Worm (Caenorhabditis elegans) whole organism, late embryonic: ENCODE data around the gene C29E4.15.

ENCODE experiments used
- K09A11.1 ChIP-seq: sonication (generic microtip); optimal IDR thresholded peaks from 2 replicates; lab custom pipeline; 2017; ENCODE audit warnings: antibody characterized with exemption, mild to moderate bottlenecking, missing genetic modification characterization, missing compliant biosample characterization; ENCODE audit not compliant: insufficient read depth
- ahr-1 ChIP-seq: sonication (generic microtip); optimal IDR thresholded peaks from 2 replicates; lab custom pipeline; 2016; ENCODE audit warnings: missing genetic modification characterization, missing compliant biosample characterization
- ama-1 ChIP-seq: fragments of 150-350 bp; optimal IDR thresholded peaks from 2 replicates; lab custom pipeline; 2014
- ceh-31 ChIP-seq: sonication (generic microtip); optimal IDR thresholded peaks from 2 replicates; lab custom pipeline; 2016; ENCODE audit warnings: missing genetic modification characterization, missing compliant biosample characterization
- ceh-9 ChIP-seq: sonication (generic microtip); optimal IDR thresholded peaks from 2 replicates; lab custom pipeline; 2016; ENCODE audit warnings: mild to moderate bottlenecking, missing genetic modification characterization, inconsistent platforms, missing compliant biosample characterization
- dve-1 ChIP-seq: sonication (generic microtip); optimal IDR thresholded peaks from 2 replicates; lab custom pipeline; 2017; ENCODE audit warnings: antibody characterized with exemption, mild to moderate bottlenecking, missing genetic modification characterization, missing compliant biosample characterization
- elt-2 ChIP-seq: sonication (generic microtip); optimal IDR thresholded peaks from 2 replicates; lab custom pipeline; 2016; ENCODE audit warnings: missing genetic modification reagents, missing genetic modification characterization, missing compliant biosample characterization
- fkh-10 ChIP-seq: fragments of 150-350 bp; optimal IDR thresholded peaks from 2 replicates; lab custom pipeline; 2014; ENCODE audit warnings: missing biosample characterization, missing genetic modification reagents, missing genetic modification characterization
- gmeb-2 ChIP-seq: sonication (generic microtip); optimal IDR thresholded peaks from 2 replicates; lab custom pipeline; 2016; ENCODE audit warnings: missing genetic modification characterization, inconsistent platforms, missing compliant biosample characterization
- madf-2 ChIP-seq: sonication (generic microtip); optimal IDR thresholded peaks from 2 replicates; lab custom pipeline; 2017; ENCODE audit warnings: missing genetic modification characterization, missing compliant biosample characterization
- pros-1 ChIP-seq: fragments of 150-350 bp; optimal IDR thresholded peaks from 2 replicates; lab custom pipeline; 2014; ENCODE audit warnings: missing biosample characterization, missing genetic modification reagents, missing genetic modification characterization
- sdc-2 ChIP-seq: sonication (generic microtip); optimal IDR thresholded peaks from 2 replicates; lab custom pipeline; 2016; ENCODE audit warnings: missing genotype, missing genetic modification characterization, missing compliant biosample characterization
- tbx-2 ChIP-seq: sonication (generic microtip); optimal IDR thresholded peaks from 2 replicates; lab custom pipeline; 2016; ENCODE audit warnings: missing genetic modification characterization, missing compliant biosample characterization

ce11 chrIII:7981938-7982337, 29.5 kb downstream of the C29E4.15 start:
- TF ChIP-seq ama-1 (lab: Kevin White, UChicago): no peak
- no peak for TF ChIP-seq ceh-31 (tag; lab: Kevin White, UChicago)
- TF ChIP-seq dve-1 (tag; lab: Kevin White, UChicago): no peak
- no peak for TF ChIP-seq pros-1
- no peak for TF ChIP-seq elt-2
- TF ChIP-seq ahr-1: no peak
- TF ChIP-seq K09A11.1 (tag; lab: Kevin White, UChicago): no peak
- TF ChIP-seq gmeb-2 (tag; lab: Kevin White, UChicago): no peak
- no peak for TF ChIP-seq madf-2 (tag; lab: Kevin White, UChicago)
- no peak for TF ChIP-seq tbx-2
- no peak for TF ChIP-seq fkh-10 (GFP tag; lab: Kevin White, UChicago)
- no peak for TF ChIP-seq ceh-9 (tag; lab: Kevin White, UChicago)
- TF ChIP-seq sdc-2 (tag; lab: Kevin White, UChicago): no peak
